Fruit fly (Drosophila melanogaster) whole organism, prepupa: ENCODE data around the gene eEF1alpha2.

Experiments
- Blimp-1 ChIP-seq: fragments of 200-800 bp; sonication (Bioruptor generic); optimal IDR thresholded peaks from 3 replicates; lab custom pipeline; 2017; ENCODE audit warnings: missing biosample characterization, missing genetic modification characterization, mild to moderate bottlenecking, moderate library complexity, missing genetic modification reagents
- CG10631 ChIP-seq: fragments of 200-800 bp; sonication (Bioruptor generic); optimal IDR thresholded peaks from 2 replicates; lab custom pipeline; 2016; ENCODE audit warnings: missing biosample characterization, missing genetic modification characterization
- CG10669 ChIP-seq: fragments of 200-800 bp; sonication (Bioruptor generic); optimal IDR thresholded peaks from 3 replicates; lab custom pipeline; 2018; ENCODE audit warnings: missing biosample characterization, mild to moderate bottlenecking, missing genetic modification characterization, moderate library complexity
- CG11294 ChIP-seq: fragments of 200-800 bp; sonication (Bioruptor generic); IDR thresholded peaks from 2 replicates; pipeline ENCODE4 v1.3.6; 2022; ENCODE audit warnings: missing biosample characterization, missing genetic modification characterization
- CG1621 ChIP-seq: fragments of 200-800 bp; sonication (Bioruptor generic); optimal IDR thresholded peaks from 3 replicates; lab custom pipeline; 2018; ENCODE audit warnings: missing biosample characterization, mild to moderate bottlenecking, missing genetic modification characterization
- CG3032 ChIP-seq: fragments of 200-800 bp; optimal IDR thresholded peaks from 2 replicates; lab custom pipeline; 2019; ENCODE audit warnings: missing biosample characterization, mild to moderate bottlenecking, missing genetic modification characterization, moderate library complexity
- CG31627 ChIP-seq: fragments of 200-800 bp; sonication (Bioruptor generic); optimal IDR thresholded peaks from 3 replicates; lab custom pipeline; 2016; ENCODE audit warnings: missing biosample characterization, missing genetic modification characterization
- CG32006 ChIP-seq: fragments of 200-800 bp; sonication (Bioruptor generic); optimal IDR thresholded peaks from 3 replicates; lab custom pipeline; 2017; ENCODE audit warnings: missing biosample characterization, mild to moderate bottlenecking, missing genetic modification characterization
- CG34406 ChIP-seq: fragments of 200-800 bp; sonication (Bioruptor generic); optimal IDR thresholded peaks from 3 replicates; lab custom pipeline; 2016; ENCODE audit warnings: missing biosample characterization, missing genetic modification characterization
- CG3919 ChIP-seq: fragments of 200-800 bp; sonication (Bioruptor generic); optimal IDR thresholded peaks from 3 replicates; lab custom pipeline; 2016; ENCODE audit warnings: missing biosample characterization, missing genetic modification characterization
- CG4318 ChIP-seq: fragments of 200-800 bp; sonication (Bioruptor generic); optimal IDR thresholded peaks from 3 replicates; lab custom pipeline; 2017; ENCODE audit warnings: missing biosample characterization, mild to moderate bottlenecking, missing genetic modification characterization
- CG6276 ChIP-seq: fragments of 200-800 bp; sonication (Bioruptor generic); optimal IDR thresholded peaks from 2 replicates; lab custom pipeline; 2017; ENCODE audit warnings: missing biosample characterization, mild to moderate bottlenecking, missing genetic modification characterization
- CG6792 ChIP-seq: fragments of 200-800 bp; sonication (Bioruptor generic); optimal IDR thresholded peaks from 3 replicates; lab custom pipeline; 2016; ENCODE audit warnings: missing biosample characterization, missing genetic modification characterization
- CG6808 ChIP-seq: fragments of 200-800 bp; sonication (Bioruptor generic); optimal IDR thresholded peaks from 3 replicates; lab custom pipeline; 2017; ENCODE audit warnings: missing biosample characterization, missing genetic modification characterization, mild to moderate bottlenecking, moderate library complexity, missing genetic modification reagents
- CG6854 ChIP-seq: fragments of 200-800 bp; sonication (Bioruptor generic); optimal IDR thresholded peaks from 2 replicates; lab custom pipeline; 2017; ENCODE audit warnings: missing biosample characterization, mild to moderate bottlenecking, missing genetic modification characterization
- CG8119 ChIP-seq: fragments of 200-800 bp; sonication (Bioruptor generic); IDR thresholded peaks from 3 replicates; pipeline ENCODE4 v1.3.6; 2022; ENCODE audit warnings: missing biosample characterization, missing genetic modification characterization
- CG9139 ChIP-seq: fragments of 200-800 bp; sonication (Bioruptor generic); optimal IDR thresholded peaks from 3 replicates; lab custom pipeline; 2017; ENCODE audit warnings: missing biosample characterization, mild to moderate bottlenecking, missing genetic modification characterization
- Eip75B ChIP-seq: fragments of 200-800 bp; sonication (Bioruptor generic); optimal IDR thresholded peaks from 3 replicates; lab custom pipeline; 2016; ENCODE audit warnings: missing biosample characterization, missing genetic modification characterization
- Eip78C ChIP-seq: fragments of 200-800 bp; sonication (Bioruptor generic); peaks from one replicate; lab custom pipeline; 2016; ENCODE audit warnings: missing biosample characterization, missing genetic modification characterization
- Eip93F ChIP-seq: fragments of 200-800 bp; sonication (Bioruptor generic); optimal IDR thresholded peaks from 2 replicates; lab custom pipeline; 2016; ENCODE audit warnings: missing biosample characterization, mild to moderate bottlenecking, missing genetic modification characterization
- Ets96B ChIP-seq: fragments of 200-800 bp; optimal IDR thresholded peaks from 2 replicates; lab custom pipeline; 2019; ENCODE audit warnings: missing biosample characterization, mild to moderate bottlenecking, missing genetic modification characterization, moderate library complexity
- Gug ChIP-seq: fragments of 200-800 bp; sonication (Bioruptor generic); IDR thresholded peaks from 2 replicates; pipeline ENCODE4 v1.3.6; 2022; ENCODE audit warnings: missing biosample characterization, missing genetic modification characterization
- Hr38 ChIP-seq: sonication (Bioruptor generic); optimal IDR thresholded peaks from 2 replicates; lab custom pipeline; 2016; ENCODE audit warnings: missing biosample characterization, missing genetic modification characterization
- Hr4 ChIP-seq: fragments of 200-800 bp; sonication (Bioruptor generic); optimal IDR thresholded peaks from 3 replicates; lab custom pipeline; 2016; ENCODE audit warnings: missing biosample characterization, missing genetic modification characterization
- Lpt ChIP-seq: fragments of 200-800 bp; sonication (Bioruptor generic); optimal IDR thresholded peaks from 3 replicates; lab custom pipeline; 2016; ENCODE audit warnings: missing biosample characterization, missing genetic modification characterization
- Met ChIP-seq: fragments of 200-800 bp; sonication (Bioruptor generic); optimal IDR thresholded peaks from 3 replicates; lab custom pipeline; 2016; ENCODE audit warnings: missing biosample characterization, missing genetic modification characterization
- OdsH ChIP-seq: fragments of 200-800 bp; sonication (Bioruptor generic); optimal IDR thresholded peaks from 3 replicates; lab custom pipeline; 2016; ENCODE audit warnings: missing biosample characterization, missing genetic modification characterization
- Smox ChIP-seq: fragments of 200-800 bp; sonication (Bioruptor generic); optimal IDR thresholded peaks from 3 replicates; lab custom pipeline; 2016; ENCODE audit warnings: missing biosample characterization, missing genetic modification characterization
- Sox102F ChIP-seq: fragments of 200-800 bp; sonication (Bioruptor generic); optimal IDR thresholded peaks from 2 replicates; lab custom pipeline; 2016; ENCODE audit warnings: missing biosample characterization, mild to moderate bottlenecking, missing genetic modification characterization
- Sox14 ChIP-seq: fragments of 200-800 bp; sonication (Bioruptor generic); optimal IDR thresholded peaks from 3 replicates; lab custom pipeline; 2016; ENCODE audit warnings: missing biosample characterization, missing genetic modification characterization
- Sox15 ChIP-seq: fragments of 200-800 bp; sonication (Bioruptor generic); optimal IDR thresholded peaks from 3 replicates; lab custom pipeline; 2016; ENCODE audit warnings: missing biosample characterization, missing genetic modification characterization
- achi ChIP-seq: fragments of 200-800 bp; sonication (Bioruptor generic); optimal IDR thresholded peaks from 3 replicates; lab custom pipeline; 2016; ENCODE audit warnings: missing biosample characterization, missing genetic modification characterization
- acj6 ChIP-seq: fragments of 200-800 bp; sonication (Bioruptor generic); optimal IDR thresholded peaks from 3 replicates; lab custom pipeline; 2016; ENCODE audit warnings: missing biosample characterization, missing genetic modification characterization
- cyc ChIP-seq: fragments of 200-800 bp; sonication (Bioruptor generic); optimal IDR thresholded peaks from 3 replicates; lab custom pipeline; 2016; ENCODE audit warnings: missing biosample characterization, missing genetic modification characterization
- dac ChIP-seq: fragments of 200-800 bp; sonication (Bioruptor generic); optimal IDR thresholded peaks from 2 replicates; lab custom pipeline; 2017; ENCODE audit warnings: missing biosample characterization, mild to moderate bottlenecking, missing genetic modification characterization
- eg ChIP-seq: fragments of 200-800 bp; sonication (Bioruptor generic); IDR thresholded peaks from 3 replicates; pipeline ENCODE4 v1.3.6; 2022; ENCODE audit warnings: missing biosample characterization, missing genetic modification characterization
- esn ChIP-seq: fragments of 200-800 bp; sonication (Bioruptor generic); optimal IDR thresholded peaks from 2 replicates; lab custom pipeline; 2016; ENCODE audit warnings: missing biosample characterization, mild to moderate bottlenecking, missing genetic modification characterization, moderate library complexity
- fd59A ChIP-seq: fragments of 200-800 bp; sonication (Bioruptor generic); optimal IDR thresholded peaks from 2 replicates; lab custom pipeline; 2017; ENCODE audit warnings: missing biosample characterization, mild to moderate bottlenecking, missing genetic modification characterization, missing genetic modification reagents
- fd85E ChIP-seq: fragments of 200-800 bp; sonication (Bioruptor generic); optimal IDR thresholded peaks from 3 replicates; lab custom pipeline; 2016; ENCODE audit warnings: missing biosample characterization, missing genetic modification characterization
- lz ChIP-seq: fragments of 200-800 bp; sonication (Bioruptor generic); optimal IDR thresholded peaks from 3 replicates; lab custom pipeline; 2016; ENCODE audit warnings: missing biosample characterization, missing genetic modification characterization
- net ChIP-seq: fragments of 200-800 bp; sonication (Bioruptor generic); optimal IDR thresholded peaks from 3 replicates; lab custom pipeline; 2016; ENCODE audit warnings: missing biosample characterization, missing genetic modification characterization
- salr ChIP-seq, 2 experiments: fragments of 200-800 bp; sonication (Bioruptor generic); optimal IDR thresholded peaks; 3 replicates each; lab custom pipeline; 2016 to 2018; ENCODE audit warnings: missing biosample characterization in 2 of 2, missing genetic modification characterization in 2 of 2, mild to moderate bottlenecking in 1 of 2
- spab ChIP-seq: fragments of 200-800 bp; sonication (Bioruptor generic); optimal IDR thresholded peaks from 2 replicates; lab custom pipeline; 2017; ENCODE audit warnings: missing biosample characterization, mild to moderate bottlenecking, missing genetic modification characterization, missing genetic modification reagents
- ss ChIP-seq, 2 experiments: fragments of 200-800 bp; sonication (Bioruptor generic); optimal IDR thresholded peaks; 2 replicates in 1 of 2; 3 replicates in 1 of 2; lab custom pipeline; 2017 to 2018; ENCODE audit warnings: mild to moderate bottlenecking in 2 of 2, missing biosample characterization in 2 of 2, missing genetic modification characterization in 2 of 2, moderate library complexity in 1 of 2
- svp ChIP-seq: fragments of 200-800 bp; sonication (Bioruptor generic); peaks from one replicate; lab custom pipeline; 2016; ENCODE audit warnings: missing biosample characterization, missing genetic modification characterization
- topi ChIP-seq: fragments of 200-800 bp; sonication (Bioruptor generic); optimal IDR thresholded peaks from 3 replicates; lab custom pipeline; 2016; ENCODE audit warnings: missing biosample characterization, missing genetic modification characterization

The eEF1alpha2 gene

dm6 chr3R:31747429-31748048 is 9.3 kb downstream of the eEF1alpha2 start, which contains the start of the genes nero and CG1910:
nero (minus strand) TSS chr3R:31747558.
CG1910 (plus strand) TSS chr3R:31747643.
- peak; percentile 50 for TF ChIP-seq CG1621 (tag; lab: Kevin White, UChicago)
- TF ChIP-seq Eip75B = no peak
- TF ChIP-seq spab (GFP tag; lab: Kevin White, UChicago) = no peak
- peak; percentile 11 for TF ChIP-seq CG3032 (tag; lab: Kevin White, UChicago)
- TF ChIP-seq fd85E (GFP tag; lab: Kevin White, UChicago) = no peak
- peak; percentile 33 for TF ChIP-seq esn (GFP tag; lab: Kevin White, UChicago)

dm6 chr3R:31748093-31748996 is 10.1 kb downstream of the eEF1alpha2 start:
- peak; percentile 1 for TF ChIP-seq CG6792 (GFP tag; lab: Kevin White, UChicago)
- TF ChIP-seq CG6808 (GFP tag; lab: Kevin White, UChicago) = peak; percentile 79
- peak; percentile 38 for TF ChIP-seq Blimp-1 (GFP tag; lab: Kevin White, UChicago)
- TF ChIP-seq CG1621 (tag; lab: Kevin White, UChicago) = peak; percentile 76
- peak; percentile 63 for TF ChIP-seq svp
- peak; percentile 52 for TF ChIP-seq Ets96B (tag; lab: Kevin White, UChicago)
- peak; percentile 51 for TF ChIP-seq Eip75B
- TF ChIP-seq fd85E (GFP tag; lab: Kevin White, UChicago) = no peak
- no peak for TF ChIP-seq Gug (GFP tag; lab: Robert Waterston, UW)
- no peak for TF ChIP-seq CG31627
- TF ChIP-seq dac = no peak
- no peak for TF ChIP-seq Eip93F
- no peak for TF ChIP-seq eg
- TF ChIP-seq lz (GFP tag; lab: Kevin White, UChicago) = no peak
- no peak for TF ChIP-seq Smox (GFP tag; lab: Kevin White, UChicago)
- no peak for TF ChIP-seq CG11294 (GFP tag; lab: Robert Waterston, UW)
- TF ChIP-seq achi (GFP tag; lab: Kevin White, UChicago) = peak; percentile 2
- TF ChIP-seq CG8119 = no peak
- TF ChIP-seq Sox102F (GFP tag; lab: Kevin White, UChicago) = no peak
- TF ChIP-seq Eip78C = peak; percentile 72
- TF ChIP-seq CG10669 (GFP tag; lab: Kevin White, UChicago) = peak; percentile 35
- peak; percentile 65 for TF ChIP-seq CG6276 (GFP tag; lab: Kevin White, UChicago)
- no peak for TF ChIP-seq cyc
- no peak for TF ChIP-seq Hr38 (GFP tag; lab: Kevin White, UChicago)
- peak; percentile 74 for TF ChIP-seq net (GFP tag; lab: Kevin White, UChicago)
- TF ChIP-seq CG9139 (GFP tag; lab: Kevin White, UChicago) = peak; percentile 73
- TF ChIP-seq Sox14 = peak; percentile 54
- TF ChIP-seq acj6 (GFP tag; lab: Kevin White, UChicago) = no peak
- TF ChIP-seq salr (GFP tag; optimal IDR thresholded peaks at IDR 0.05; lab: Kevin White, UChicago) = no peak
- peak; percentile 80 for TF ChIP-seq CG6854 (GFP tag; lab: Kevin White, UChicago)
- TF ChIP-seq Met (GFP tag; lab: Kevin White, UChicago) = no peak
- no peak for TF ChIP-seq Sox15 (GFP tag; lab: Kevin White, UChicago)
- TF ChIP-seq Hr4 (GFP tag; lab: Kevin White, UChicago) = no peak
- no peak for TF ChIP-seq fd59A
- TF ChIP-seq topi (GFP tag; lab: Kevin White, UChicago) = no peak
- peak; percentile 31 for TF ChIP-seq CG3032 (tag; lab: Kevin White, UChicago)
- TF ChIP-seq spab (GFP tag; lab: Kevin White, UChicago) = peak; percentile 36
- TF ChIP-seq CG4318 (GFP tag; lab: Kevin White, UChicago) = no peak
- TF ChIP-seq ss (GFP tag; optimal IDR thresholded peaks at IDR 0.05; lab: Kevin White, UChicago) = peak; percentile 79 to 90
- peak; percentile 62 for TF ChIP-seq Lpt
- peak; percentile 15 for TF ChIP-seq CG32006
- no peak for TF ChIP-seq CG34406 (GFP tag; lab: Kevin White, UChicago)
- TF ChIP-seq CG3919 (GFP tag; lab: Kevin White, UChicago) = peak; percentile 33
- no peak for TF ChIP-seq OdsH
- TF ChIP-seq CG10631 (GFP tag; lab: Kevin White, UChicago) = no peak
